Worm (Caenorhabditis elegans) whole organism, early embryonic: ENCODE measurements around the gene cdc-25.3.

Experiments used
- B0310.2 ChIP-seq: sonication (generic microtip); optimal IDR thresholded peaks from 2 replicates; lab custom pipeline; 2016; ENCODE audit warnings: mild to moderate bottlenecking, missing genetic modification characterization, missing compliant biosample characterization
- F13C5.2 ChIP-seq: sonication (generic microtip); optimal IDR thresholded peaks from 2 replicates; lab custom pipeline; 2017; ENCODE audit warnings: mild to moderate bottlenecking, missing genetic modification characterization, inconsistent platforms, missing compliant biosample characterization
- aly-1 ChIP-seq: sonication (generic microtip); optimal IDR thresholded peaks from 2 replicates; lab custom pipeline; 2016; ENCODE audit warnings: missing genetic modification characterization, missing compliant biosample characterization
- ama-1 ChIP-seq: fragments of 150-350 bp; optimal IDR thresholded peaks from 2 replicates; lab custom pipeline; 2014
- ceh-13 ChIP-seq: fragments of 200-800 bp; sonication (Bioruptor generic); optimal IDR thresholded peaks from 2 replicates; lab custom pipeline; 2018; ENCODE audit warnings: mild to moderate bottlenecking, missing genetic modification characterization, missing compliant biosample characterization
- ceh-36 ChIP-seq: sonication (generic microtip); optimal IDR thresholded peaks from 2 replicates; lab custom pipeline; 2016; ENCODE audit warnings: missing genetic modification characterization, inconsistent platforms, missing compliant biosample characterization
- ets-7 ChIP-seq: sonication (generic microtip); optimal IDR thresholded peaks from 2 replicates; lab custom pipeline; 2016; ENCODE audit warnings: missing genotype, missing genetic modification characterization, missing compliant biosample characterization
- flt-1 ChIP-seq: fragments of 200-800 bp; sonication (Bioruptor generic); IDR thresholded peaks from 2 replicates; pipeline ENCODE4 v1.3.6; 2022; ENCODE audit warnings: missing genetic modification characterization, missing compliant biosample characterization
- hmbx-1 ChIP-seq: sonication (generic microtip); optimal IDR thresholded peaks from 2 replicates; lab custom pipeline; 2016; ENCODE audit warnings: mild to moderate bottlenecking, missing genetic modification characterization, missing compliant biosample characterization
- hmg-4 ChIP-seq: fragments of 200-800 bp; sonication (Bioruptor generic); optimal IDR thresholded peaks from 2 replicates; lab custom pipeline; 2018; ENCODE audit warnings: mild to moderate bottlenecking, missing genetic modification characterization, missing compliant biosample characterization
- hnd-1 ChIP-seq: sonication (generic microtip); optimal IDR thresholded peaks from 2 replicates; lab custom pipeline; 2016; ENCODE audit warnings: missing genetic modification characterization, missing compliant biosample characterization
- pes-1 ChIP-seq: fragments of 200-800 bp; sonication (Bioruptor generic); IDR thresholded peaks from 2 replicates; pipeline ENCODE4 v1.3.6; 2022; ENCODE audit warnings: missing genetic modification reagents, missing genetic modification characterization, missing compliant biosample characterization
- scrt-1 ChIP-seq: fragments of 200-800 bp; sonication (Bioruptor generic); IDR thresholded peaks from 2 replicates; pipeline ENCODE4 v1.3.6; 2022; ENCODE audit warnings: missing genetic modification characterization, missing compliant biosample characterization
- sea-1 ChIP-seq: fragments of 200-800 bp; sonication (Bioruptor generic); conservative IDR thresholded peaks from 2 replicates; pipeline ENCODE4 v1.3.6; 2022; ENCODE audit warnings: missing genetic modification characterization, missing compliant biosample characterization
- tbx-11 ChIP-seq: fragments of 200-800 bp; sonication (Bioruptor generic); IDR thresholded peaks from 2 replicates; pipeline ENCODE4 v1.3.6; 2022; ENCODE audit warnings: missing genetic modification characterization, missing compliant biosample characterization
- tbx-37 ChIP-seq: fragments of 200-800 bp; sonication (Bioruptor generic); conservative IDR thresholded peaks from 2 replicates; pipeline ENCODE4 v1.3.6; 2022; ENCODE audit warnings: missing genetic modification reagents, missing genetic modification characterization, missing compliant biosample characterization
- tra-4 ChIP-seq: sonication (generic microtip); optimal IDR thresholded peaks from 2 replicates; lab custom pipeline; 2017; ENCODE audit warnings: missing genetic modification characterization, missing compliant biosample characterization

cdc-25.3 gene

ce11 chrIII:8929723-8930122 lies 12.0 kb upstream of the cdc-25.3 start, which contains the start of gene arrd-15:
arrd-15 (plus strand) TSS chrIII:8930023.
- no peak for TF ChIP-seq hmg-4 (GFP tag; lab: Kevin White, UChicago)
- no peak for TF ChIP-seq aly-1 (tag; lab: Kevin White, UChicago)
- no peak for TF ChIP-seq sea-1 (GFP tag; lab: Robert Waterston, UW)
- no peak for TF ChIP-seq hnd-1 (tag; lab: Kevin White, UChicago)
- TF ChIP-seq pes-1 (GFP tag; lab: Robert Waterston, UW) = no peak
- TF ChIP-seq flt-1 (GFP tag; lab: Robert Waterston, UW) = no peak
- no peak for TF ChIP-seq ceh-36 (tag; lab: Kevin White, UChicago)
- TF ChIP-seq ets-7 (tag; lab: Kevin White, UChicago) = no peak
- no peak for TF ChIP-seq ama-1 (lab: Kevin White, UChicago)
- no peak for TF ChIP-seq hmbx-1 (tag; lab: Kevin White, UChicago)
- no peak for TF ChIP-seq scrt-1 (GFP tag; lab: Robert Waterston, UW)
- TF ChIP-seq B0310.2 = no peak

ce11 chrIII:8926512-8926911 lies 8.8 kb upstream of the cdc-25.3 start:
- no peak for TF ChIP-seq tbx-11

- TF ChIP-seq scrt-1 (GFP tag; lab: Robert Waterston, UW) = no peak
- no peak for TF ChIP-seq pes-1 (GFP tag; lab: Robert Waterston, UW)
- TF ChIP-seq tbx-37 (GFP tag; lab: Robert Waterston, UW) = no peak
- no peak for TF ChIP-seq tra-4 (tag; lab: Kevin White, UChicago)
- TF ChIP-seq ets-7 (tag; lab: Kevin White, UChicago) = no peak
- no peak for TF ChIP-seq ceh-13 (GFP tag; lab: Kevin White, UChicago)
- no peak for TF ChIP-seq hmg-4 (GFP tag; lab: Kevin White, UChicago)
- TF ChIP-seq hnd-1 (tag; lab: Kevin White, UChicago) = no peak
- no peak for TF ChIP-seq F13C5.2 (tag; lab: Kevin White, UChicago)
- TF ChIP-seq B0310.2 = no peak
- TF ChIP-seq flt-1 (GFP tag; lab: Robert Waterston, UW) = no peak
- TF ChIP-seq ama-1 (lab: Kevin White, UChicago) = no peak
- no peak for TF ChIP-seq hmbx-1 (tag; lab: Kevin White, UChicago)
- no peak for TF ChIP-seq aly-1 (tag; lab: Kevin White, UChicago)
- TF ChIP-seq ceh-36 (tag; lab: Kevin White, UChicago) = no peak
- TF ChIP-seq sea-1 (GFP tag; lab: Robert Waterston, UW) = no peak
- no peak for TF ChIP-seq tbx-11
These were observed 7.8 kb upstream of the cdc-25.3 start for ce11 chrIII:8925539-8925938.

ce11 chrIII:8923937-8924336 lies 6.2 kb upstream of the cdc-25.3 start, which contains the start of gene ZK637.12:
ZK637.12 (plus strand) TSS chrIII:8924237.
- TF ChIP-seq hmg-4 (GFP tag; lab: Kevin White, UChicago) (no peak), F13C5.2 (tag; lab: Kevin White, UChicago) (no peak), ama-1 (lab: Kevin White, UChicago) (no peak), tbx-37 (GFP tag; lab: Robert Waterston, UW) (no peak), ceh-13 (GFP tag; lab: Kevin White, UChicago) (no peak), tbx-11 (no peak), sea-1 (GFP tag; lab: Robert Waterston, UW) (no peak), hnd-1 (tag; lab: Kevin White, UChicago) (no peak), scrt-1 (GFP tag; lab: Robert Waterston, UW) (no peak), flt-1 (GFP tag; lab: Robert Waterston, UW) (no peak), B0310.2 (no peak), tra-4 (tag; lab: Kevin White, UChicago) (no peak), ceh-36 (tag; lab: Kevin White, UChicago) (no peak), aly-1 (tag; lab: Kevin White, UChicago) (no peak), ets-7 (tag; lab: Kevin White, UChicago) (no peak), hmbx-1 (tag; lab: Kevin White, UChicago) (no peak), pes-1 (GFP tag; lab: Robert Waterston, UW) (no peak)

ce11 chrIII:8923240-8923734 lies 5.6 kb upstream of the cdc-25.3 start, which contains the start of gene glb-1:
glb-1 (minus strand) TSS chrIII:8923290.
- TF ChIP-seq tbx-37 (GFP tag; lab: Robert Waterston, UW) (no peak), B0310.2 (no peak), tra-4 (tag; lab: Kevin White, UChicago) (no peak), ceh-13 (GFP tag; lab: Kevin White, UChicago) (no peak), hnd-1 (tag; lab: Kevin White, UChicago) (no peak), F13C5.2 (tag; lab: Kevin White, UChicago) (no peak), ceh-36 (tag; lab: Kevin White, UChicago) (no peak), hmbx-1 (tag; lab: Kevin White, UChicago) (no peak), aly-1 (tag; lab: Kevin White, UChicago) (no peak), pes-1 (GFP tag; lab: Robert Waterston, UW) (no peak), tbx-11 (no peak), ama-1 (lab: Kevin White, UChicago) (no peak), scrt-1 (GFP tag; lab: Robert Waterston, UW) (no peak), sea-1 (GFP tag; lab: Robert Waterston, UW) (no peak)

- no peak for TF ChIP-seq hnd-1 (tag; lab: Kevin White, UChicago)
- TF ChIP-seq sea-1 (GFP tag; lab: Robert Waterston, UW) = no peak
- no peak for TF ChIP-seq F13C5.2 (tag; lab: Kevin White, UChicago)
- TF ChIP-seq B0310.2 = no peak
- no peak for TF ChIP-seq aly-1 (tag; lab: Kevin White, UChicago)
- TF ChIP-seq hmbx-1 (tag; lab: Kevin White, UChicago) = no peak
- no peak for TF ChIP-seq tra-4 (tag; lab: Kevin White, UChicago)
- TF ChIP-seq ceh-36 (tag; lab: Kevin White, UChicago) = no peak
- TF ChIP-seq scrt-1 (GFP tag; lab: Robert Waterston, UW) = no peak
- no peak for TF ChIP-seq flt-1 (GFP tag; lab: Robert Waterston, UW)
- TF ChIP-seq tbx-37 (GFP tag; lab: Robert Waterston, UW) = no peak
- no peak for TF ChIP-seq ets-7 (tag; lab: Kevin White, UChicago)
- TF ChIP-seq tbx-11 = no peak
- TF ChIP-seq pes-1 (GFP tag; lab: Robert Waterston, UW) = no peak
- TF ChIP-seq hmg-4 (GFP tag; lab: Kevin White, UChicago) = no peak
- no peak for TF ChIP-seq ceh-13 (GFP tag; lab: Kevin White, UChicago)
- TF ChIP-seq ama-1 (lab: Kevin White, UChicago) = no peak
These were observed 4.3 kb upstream of the cdc-25.3 start for ce11 chrIII:8922061-8922460.
